Worm (Caenorhabditis elegans): Measurements from ENCODE around the gene nlp-35.

ce11 chrIV:9545986-9546385 is 27.3 kb upstream of the nlp-35 start, which contains the start of gene T05A1.5:
- TF ChIP-seq him-1 (tag; optimal IDR thresholded peaks at IDR 0.05) (no peak), snpc-4 (GFP tag; optimal IDR thresholded peaks at IDR 0.05) (no peak), snpc-4 (tag; optimal IDR thresholded peaks at IDR 0.05) (no peak), Y79H2A.3 (GFP tag; conservative IDR thresholded peaks at IDR 0.05) (no peak), athp-1 (tag; optimal IDR thresholded peaks at IDR 0.05) (no peak), sea-2 (GFP tag; IDR thresholded peaks at IDR 0.05) (no peak), unc-62 (GFP tag; optimal IDR thresholded peaks at IDR 0.05) (no peak), mxl-1 (tag; optimal IDR thresholded peaks at IDR 0.05) (no peak), dox-1 (GFP tag; IDR thresholded peaks at IDR 0.05) (no peak), bed-2 (GFP tag; IDR thresholded peaks at IDR 0.05) (no peak), nfyb-1 (GFP tag; IDR thresholded peaks at IDR 0.05) (no peak), ztf-22 (GFP tag; optimal IDR thresholded peaks at IDR 0.05) (no peak), ceh-91 (GFP tag; IDR thresholded peaks at IDR 0.05) (no peak), ZK185.1 (tag; optimal IDR thresholded peaks at IDR 0.05; ENCODE audit: poor library complexity, severe bottlenecking) (no peak), ceh-27 (GFP tag; optimal IDR thresholded peaks at IDR 0.05) (no peak)

Measured in whole organism, young adult.